Fruit fly (Drosophila melanogaster) whole organism, adult: Measurements from ENCODE around the gene zfh1.

ENCODE experiments used
- CG11617 ChIP-seq: fragments of 200-800 bp; sonication (Bioruptor generic); optimal IDR thresholded peaks from 2 replicates; lab custom pipeline; 2017; ENCODE audit warnings: mild to moderate bottlenecking, missing biosample characterization, missing genetic modification reagents, missing genetic modification characterization
- CG12768 ChIP-seq: fragments of 200-800 bp; sonication (Bioruptor generic); optimal IDR thresholded peaks from 2 replicates; lab custom pipeline; 2017; ENCODE audit warnings: missing biosample characterization, missing genetic modification characterization, mild to moderate bottlenecking, moderate library complexity, missing genetic modification reagents
- CG14711 ChIP-seq: fragments of 200-800 bp; sonication (Bioruptor generic); optimal IDR thresholded peaks from 2 replicates; lab custom pipeline; 2018; ENCODE audit warnings: missing biosample characterization, mild to moderate bottlenecking, missing genetic modification characterization, moderate library complexity
- CG1620 ChIP-seq: fragments of 200-800 bp; sonication (Bioruptor generic); optimal IDR thresholded peaks from 2 replicates; lab custom pipeline; 2016; ENCODE audit warnings: missing biosample characterization, missing genetic modification characterization
- CG33017 ChIP-seq: fragments of 200-800 bp; sonication (Bioruptor generic); optimal IDR thresholded peaks from 2 replicates; lab custom pipeline; 2018; ENCODE audit warnings: missing biosample characterization, mild to moderate bottlenecking, missing genetic modification characterization, moderate library complexity
- CG5204 ChIP-seq: fragments of 200-800 bp; sonication (Bioruptor generic); optimal IDR thresholded peaks from 2 replicates; lab custom pipeline; 2016; ENCODE audit warnings: missing biosample characterization, missing genetic modification characterization
- CG7045 ChIP-seq: fragments of 200-800 bp; sonication (Bioruptor generic); optimal IDR thresholded peaks from 2 replicates; lab custom pipeline; 2017; ENCODE audit warnings: missing biosample characterization, mild to moderate bottlenecking, missing genetic modification characterization
- CG7101 ChIP-seq: fragments of 200-800 bp; sonication (Bioruptor generic); optimal IDR thresholded peaks from 2 replicates; lab custom pipeline; 2018; ENCODE audit warnings: missing biosample characterization, mild to moderate bottlenecking, missing genetic modification characterization, moderate library complexity
- Clk ChIP-seq: fragments of 200-800 bp; sonication (Bioruptor generic); optimal IDR thresholded peaks from 2 replicates; lab custom pipeline; 2017; ENCODE audit warnings: missing biosample characterization, missing genetic modification characterization
- Crg-1 ChIP-seq: fragments of 200-800 bp; sonication (Bioruptor generic); optimal IDR thresholded peaks from 2 replicates; lab custom pipeline; 2016; ENCODE audit warnings: missing biosample characterization, missing genetic modification characterization
- Hr96 ChIP-seq: fragments of 200-800 bp; sonication (Bioruptor generic); optimal IDR thresholded peaks from 2 replicates; lab custom pipeline; 2016; ENCODE audit warnings: missing biosample characterization, missing genetic modification characterization
- Mnt ChIP-seq: fragments of 200-800 bp; sonication (Bioruptor generic); optimal IDR thresholded peaks from 2 replicates; lab custom pipeline; 2016; ENCODE audit warnings: missing biosample characterization, mild to moderate bottlenecking, missing genetic modification characterization
- bab1 ChIP-seq: fragments of 200-800 bp; sonication (Bioruptor generic); optimal IDR thresholded peaks from 3 replicates; lab custom pipeline; 2019; ENCODE audit warnings: missing biosample characterization, mild to moderate bottlenecking, missing genetic modification characterization, moderate library complexity
- cic ChIP-seq: fragments of 200-800 bp; sonication (Bioruptor generic); optimal IDR thresholded peaks from 2 replicates; lab custom pipeline; 2017; ENCODE audit warnings: missing biosample characterization, mild to moderate bottlenecking, missing genetic modification characterization, moderate library complexity
- cnc ChIP-seq, 2 experiments: fragments of >200 bp; optimal IDR thresholded peaks; 2 replicates each; lab custom pipeline; 2017
- kay ChIP-seq: fragments of 200-800 bp; sonication (Bioruptor generic); peaks from one replicate; lab custom pipeline; 2016; ENCODE audit warnings: missing biosample characterization, missing genetic modification characterization, borderline replicate concordance
- ovo ChIP-seq: fragments of 200-800 bp; sonication (Bioruptor generic); optimal IDR thresholded peaks from 2 replicates; lab custom pipeline; 2016; ENCODE audit warnings: missing biosample characterization, missing genetic modification characterization
- pad ChIP-seq: fragments of 200-800 bp; sonication (Bioruptor generic); optimal IDR thresholded peaks from 3 replicates; lab custom pipeline; 2017; ENCODE audit warnings: missing biosample characterization, missing genetic modification characterization, mild to moderate bottlenecking, moderate library complexity, missing genetic modification reagents
- tj ChIP-seq: fragments of 200-800 bp; sonication (Bioruptor generic); optimal IDR thresholded peaks from 3 replicates; lab custom pipeline; 2017; ENCODE audit warnings: missing biosample characterization, mild to moderate bottlenecking, missing genetic modification characterization, moderate library complexity
- toe ChIP-seq: fragments of 200-800 bp; sonication (Bioruptor generic); optimal IDR thresholded peaks from 2 replicates; lab custom pipeline; 2016; ENCODE audit warnings: missing biosample characterization, missing genetic modification characterization

zfh1 gene

DNA sequence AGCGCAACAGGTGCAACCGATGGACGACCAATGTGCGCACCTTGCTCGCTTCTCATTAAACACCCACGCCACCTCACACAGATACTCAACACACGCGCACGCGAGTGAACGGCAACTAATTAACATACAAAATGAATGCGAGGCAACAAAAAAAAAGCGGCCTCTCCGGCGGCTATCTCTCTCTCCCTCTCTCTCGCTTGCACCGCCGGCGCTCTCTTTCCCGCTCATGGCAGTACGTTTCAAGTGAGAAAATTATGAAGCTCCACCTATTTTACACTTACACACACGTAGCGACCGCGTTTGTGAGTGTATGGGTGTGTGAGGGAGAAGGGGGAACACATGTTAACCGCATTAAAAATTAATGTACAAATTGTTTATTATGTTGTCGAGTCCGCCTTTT, 1.6 kb upstream of the zfh1 start:
- TF ChIP-seq pad (GFP tag; lab: Kevin White, UChicago) (peak; percentile 27), toe (GFP tag; lab: Kevin White, UChicago) (no peak), ovo (no peak), bab1 (no peak), CG11617 (GFP tag; lab: Kevin White, UChicago) (no peak), Hr96 (GFP tag; lab: Kevin White, UChicago) (no peak)

DNA sequence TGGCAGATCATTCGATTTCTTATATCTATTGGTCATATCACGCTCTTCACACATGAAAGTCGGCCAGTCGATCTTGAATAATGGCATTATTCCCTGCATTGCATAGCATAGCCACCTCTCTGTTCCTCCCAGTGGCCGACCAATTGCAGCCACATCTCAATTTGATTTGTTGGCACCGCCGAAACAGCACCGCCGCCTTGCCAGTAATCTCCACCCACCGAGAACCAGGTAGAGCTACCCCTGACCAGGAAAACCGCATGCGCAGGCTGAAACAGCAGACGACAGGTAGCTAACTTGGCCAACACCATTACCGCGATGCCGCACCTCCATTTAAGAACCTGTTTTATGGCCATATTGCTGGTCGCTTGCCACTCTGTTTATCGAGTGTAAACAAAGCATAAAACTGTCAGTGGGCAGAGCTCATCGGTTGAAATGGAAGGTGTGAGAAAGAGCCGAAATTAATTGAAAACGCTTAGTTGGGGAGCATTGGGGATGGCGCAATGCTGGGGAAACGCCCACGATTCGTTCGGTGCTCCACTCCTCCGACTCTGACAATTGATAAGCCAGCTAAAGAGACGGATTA, 1.3 kb downstream of the zfh1 start:
- no peak for TF ChIP-seq toe (GFP tag; lab: Kevin White, UChicago)
- no peak for TF ChIP-seq CG14711 (tag; lab: Kevin White, UChicago)

DNA sequence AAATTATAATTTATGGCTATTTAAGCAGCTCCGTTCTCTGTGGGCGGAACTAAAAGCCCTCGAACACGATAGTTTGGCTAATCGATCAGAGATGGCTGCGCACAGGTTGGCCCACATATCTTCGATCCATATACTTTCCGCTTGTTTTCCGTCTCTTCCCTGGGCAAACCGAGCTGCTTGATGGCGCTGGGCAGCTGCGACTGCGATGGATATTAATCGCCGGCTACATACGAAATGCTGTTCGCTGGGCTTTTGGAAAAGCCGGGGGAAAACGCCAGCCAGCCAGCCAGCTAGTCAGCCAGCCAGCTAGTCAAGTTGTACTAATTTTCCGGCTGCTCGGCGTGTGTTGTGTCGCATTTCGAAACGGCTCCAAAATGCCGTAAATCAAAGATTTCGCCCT, 1.8 kb downstream of the zfh1 start:
- TF ChIP-seq Clk (no peak), Mnt (GFP tag; lab: Kevin White, UChicago) (no peak), CG14711 (tag; lab: Kevin White, UChicago) (no peak)

DNA sequence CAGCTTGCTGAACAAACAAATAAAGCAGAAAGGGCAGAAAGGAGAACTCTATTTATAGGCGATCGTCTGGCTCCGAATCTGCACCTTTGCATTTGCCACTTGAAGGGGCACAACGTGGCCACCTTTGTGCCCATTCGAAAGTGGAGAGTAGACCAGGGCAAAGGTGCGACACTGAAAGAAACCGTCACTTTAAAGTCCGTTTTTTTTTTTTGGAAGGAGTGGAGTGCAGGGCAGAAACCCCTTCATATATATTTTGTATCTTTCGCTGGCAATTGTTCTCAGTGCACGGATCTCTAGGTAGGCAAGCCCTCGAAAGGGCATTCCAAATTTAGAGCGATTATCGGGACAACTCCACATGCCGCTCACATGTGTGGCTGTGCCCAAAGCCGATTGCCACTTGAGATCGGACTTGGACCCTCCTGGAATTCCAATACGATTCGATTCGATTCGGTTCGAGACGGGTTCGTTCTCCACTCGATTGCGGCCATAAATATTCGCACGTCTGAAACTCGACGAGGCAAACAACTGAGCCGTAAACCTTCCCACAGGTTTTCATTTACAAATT, 4.4 kb downstream of the zfh1 start:
- no peak for TF ChIP-seq Mnt (GFP tag; lab: Kevin White, UChicago)
- no peak for TF ChIP-seq CG14711 (tag; lab: Kevin White, UChicago)
- no peak for TF ChIP-seq bab1
- TF ChIP-seq CG7101 (tag; lab: Kevin White, UChicago): no peak
- no peak for TF ChIP-seq Clk
- no peak for TF ChIP-seq CG12768 (GFP tag; lab: Kevin White, UChicago)
- no peak for TF ChIP-seq CG1620 (GFP tag; lab: Kevin White, UChicago)
- TF ChIP-seq CG7045 (GFP tag; lab: Kevin White, UChicago): no peak
- TF ChIP-seq CG5204 (GFP tag; lab: Kevin White, UChicago): no peak
- TF ChIP-seq Crg-1 (GFP tag; lab: Kevin White, UChicago): no peak

DNA sequence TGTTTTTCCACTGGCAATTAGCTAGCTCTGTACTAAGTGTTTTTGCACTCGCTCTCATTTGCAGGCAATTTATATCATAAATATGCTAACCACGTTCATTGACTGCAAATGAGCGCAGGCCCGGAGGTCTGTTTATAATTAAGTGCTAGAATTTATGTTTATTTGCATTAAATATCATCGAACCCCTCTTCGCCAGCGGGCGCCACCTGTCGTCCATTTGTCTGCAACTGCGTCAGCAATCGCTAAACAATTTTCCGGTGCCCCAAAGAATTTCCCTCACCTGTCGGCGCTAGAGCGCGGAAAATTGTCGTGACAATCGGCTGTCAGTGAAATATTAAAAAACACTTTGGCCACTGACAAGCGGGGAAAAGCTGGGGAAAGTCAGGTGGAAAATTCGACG, 5.0 kb downstream of the zfh1 start:
- TF ChIP-seq cnc (optimal IDR thresholded peaks at IDR 0.05; lab: Kevin White, UChicago) (no peak), toe (GFP tag; lab: Kevin White, UChicago) (no peak), CG7045 (GFP tag; lab: Kevin White, UChicago) (no peak), tj (no peak), Clk (no peak), pad (GFP tag; lab: Kevin White, UChicago) (no peak), Mnt (GFP tag; lab: Kevin White, UChicago) (no peak), ovo (no peak), CG11617 (GFP tag; lab: Kevin White, UChicago) (no peak), CG5204 (GFP tag; lab: Kevin White, UChicago) (no peak), bab1 (no peak), CG1620 (GFP tag; lab: Kevin White, UChicago) (no peak), CG14711 (tag; lab: Kevin White, UChicago) (no peak), CG7101 (tag; lab: Kevin White, UChicago) (no peak), kay (GFP tag; lab: Kevin White, UChicago) (no peak), Crg-1 (GFP tag; lab: Kevin White, UChicago) (no peak), CG12768 (GFP tag; lab: Kevin White, UChicago) (no peak)

DNA sequence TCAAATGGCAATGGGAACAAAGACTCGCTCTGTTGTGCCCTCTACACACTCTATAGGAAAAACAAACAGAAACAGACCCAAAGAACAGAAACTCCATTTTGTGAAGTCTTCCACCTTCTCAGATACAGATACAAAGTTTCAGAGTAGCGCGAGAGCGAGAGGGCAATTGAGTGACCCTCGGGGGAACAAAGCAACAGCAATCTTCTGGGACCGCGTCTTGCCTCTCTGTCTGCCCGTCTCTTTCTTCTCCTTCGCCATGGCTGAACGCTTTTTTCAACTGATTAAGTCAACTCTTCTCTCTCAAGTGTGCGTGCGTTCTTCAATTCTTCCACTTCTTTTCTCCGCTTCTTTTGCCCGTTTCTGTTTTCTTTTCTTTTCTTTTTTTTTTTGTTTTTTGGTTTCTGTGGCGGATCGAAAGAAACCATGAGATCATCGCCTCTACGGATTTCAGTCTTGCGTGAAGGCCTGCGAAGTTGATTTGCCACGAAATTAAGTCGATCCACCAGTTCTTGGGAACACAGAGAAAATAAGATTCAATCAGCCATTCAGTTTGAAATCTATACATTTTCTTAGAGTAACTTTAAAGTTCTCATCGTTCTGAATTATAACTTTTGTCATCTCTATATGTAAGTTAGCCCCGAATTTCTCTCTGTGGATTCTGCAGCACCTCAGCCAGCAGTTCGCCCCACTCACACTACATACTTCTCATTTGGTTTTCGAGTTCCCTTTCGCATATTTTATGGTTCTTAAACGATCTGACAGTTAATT, 7.2 kb downstream of the zfh1 start:
- TF ChIP-seq Mnt (GFP tag; lab: Kevin White, UChicago) (no peak), CG12768 (GFP tag; lab: Kevin White, UChicago) (no peak), CG11617 (GFP tag; lab: Kevin White, UChicago) (no peak), CG33017 (no peak), bab1 (no peak)

DNA sequence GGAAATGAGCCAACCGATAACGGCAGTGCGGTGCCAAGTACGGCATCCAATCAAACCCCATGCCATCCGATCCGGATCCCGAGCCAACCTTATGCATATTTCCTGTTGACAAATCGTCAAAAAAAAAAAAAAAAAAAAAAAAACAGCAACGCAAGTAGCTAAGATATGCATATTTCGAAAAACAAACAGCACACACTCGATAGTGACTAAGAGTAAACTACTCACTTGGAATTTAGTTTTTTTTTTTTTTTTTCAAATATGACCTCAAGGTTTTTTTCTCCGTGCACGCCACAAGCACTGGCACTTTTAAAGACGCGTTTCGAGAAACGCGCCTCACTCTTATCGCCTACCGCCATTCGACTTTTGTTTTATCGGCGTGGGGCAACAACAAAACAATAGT, 9.5 kb downstream of the zfh1 start:
- TF ChIP-seq CG5204 (GFP tag; lab: Kevin White, UChicago): no peak
- TF ChIP-seq CG1620 (GFP tag; lab: Kevin White, UChicago): no peak
- no peak for TF ChIP-seq Mnt (GFP tag; lab: Kevin White, UChicago)
- TF ChIP-seq Crg-1 (GFP tag; lab: Kevin White, UChicago): no peak
- no peak for TF ChIP-seq CG33017
- no peak for TF ChIP-seq cnc (optimal IDR thresholded peaks at IDR 0.05; lab: Kevin White, UChicago)
- TF ChIP-seq Hr96 (GFP tag; lab: Kevin White, UChicago): no peak
- TF ChIP-seq cic (GFP tag; lab: Kevin White, UChicago): no peak
- TF ChIP-seq bab1: no peak
- no peak for TF ChIP-seq CG7101 (tag; lab: Kevin White, UChicago)
- no peak for TF ChIP-seq CG7045 (GFP tag; lab: Kevin White, UChicago)
- no peak for TF ChIP-seq ovo
